Fruit fly (Drosophila melanogaster): ENCODE measurements around the gene CG42507.

The CG42507 gene

DNA sequence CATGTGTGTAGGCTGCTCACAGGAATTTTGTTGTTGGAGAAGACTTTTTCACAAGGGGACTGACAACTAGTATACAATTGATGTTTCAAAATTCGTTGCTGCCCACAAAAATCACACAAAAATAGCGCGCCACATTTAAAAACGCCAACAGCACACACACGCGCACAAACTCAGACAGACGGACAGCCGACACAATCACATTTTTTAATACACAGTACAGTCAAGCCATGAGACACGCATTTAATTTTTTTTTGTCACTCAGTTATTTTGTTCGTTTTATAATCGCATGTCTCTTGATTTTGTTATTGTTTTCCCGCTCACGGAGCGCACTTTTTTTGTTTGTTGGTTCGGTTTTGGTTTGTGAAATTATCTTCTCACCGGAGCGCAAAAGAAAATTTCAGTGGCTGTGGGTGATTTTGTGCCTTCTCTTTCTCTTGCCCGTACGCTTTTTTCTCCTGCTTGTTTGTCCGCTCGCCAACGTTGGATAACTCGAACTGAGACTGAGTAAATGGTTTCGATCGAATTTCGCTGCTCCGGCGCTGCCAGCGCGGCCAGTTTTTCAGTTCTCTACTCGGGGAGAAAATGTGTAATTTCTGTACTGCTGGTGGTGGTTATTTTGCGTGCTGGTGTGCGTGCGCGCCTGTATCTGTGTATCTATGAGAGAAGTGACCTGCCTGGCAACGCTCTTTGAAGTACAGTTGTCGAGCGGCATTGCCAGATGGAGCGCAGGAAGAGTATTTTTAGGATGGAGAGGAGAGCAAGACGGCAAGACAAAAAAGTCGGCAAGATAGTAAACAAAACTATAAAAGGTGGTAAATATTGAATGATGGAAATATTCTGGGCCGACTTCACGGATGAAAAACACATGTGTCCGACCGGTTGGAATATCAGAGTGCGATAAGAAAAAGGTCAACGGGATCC is at the start of gene CG42507 (continued):
- TF ChIP-seq abd-A (tag; optimal IDR thresholded peaks at IDR 0.05) (peak; percentile 18), Side (GFP tag; optimal IDR thresholded peaks at IDR 0.05) (no peak), onecut (GFP tag; IDR thresholded peaks at IDR 0.05) (peak; percentile 72), HLHmδ (GFP tag; optimal IDR thresholded peaks at IDR 0.05) (peak; percentile 82), sisA (GFP tag; IDR thresholded peaks at IDR 0.05) (no peak), CG2120 (GFP tag; optimal IDR thresholded peaks at IDR 0.05) (peak; percentile 37), CG33557 (GFP tag; optimal IDR thresholded peaks at IDR 0.05) (peak; percentile 63), CG2678 (tag; optimal IDR thresholded peaks at IDR 0.05) (peak; percentile 54), cg (GFP tag; optimal IDR thresholded peaks at IDR 0.05) (peak; percentile 90), CG10147 (GFP tag; optimal IDR thresholded peaks at IDR 0.05) (peak; percentile 24), CG10267 (tag; optimal IDR thresholded peaks at IDR 0.05) (no peak), CoRest (tag; optimal IDR thresholded peaks at IDR 0.05) (peak; percentile 2), zen (tag; optimal IDR thresholded peaks at IDR 0.05) (peak; percentile 22), pros (GFP tag; optimal IDR thresholded peaks at IDR 0.05) (peak; percentile 98), gcm (GFP tag; optimal IDR thresholded peaks at IDR 0.05) (peak; percentile 62), CG12104 (GFP tag; optimal IDR thresholded peaks at IDR 0.05) (no peak), trh (GFP tag; optimal IDR thresholded peaks at IDR 0.05) (no peak), Dll (GFP tag; IDR thresholded peaks at IDR 0.05; ENCODE audit: partially characterized antibody) (0 out of 4 replicates have a peak, but pooled peaks have one; percentile 26), shn (GFP tag; optimal IDR thresholded peaks at IDR 0.05) (no peak), sqz (GFP tag; optimal IDR thresholded peaks at IDR 0.05) (peak; percentile 51), cato (GFP tag; optimal IDR thresholded peaks at IDR 0.05; ENCODE audit: borderline replicate concordance) (no peak), CG7987 (GFP tag; optimal IDR thresholded peaks at IDR 0.05) (peak; percentile 61), YL-1 (GFP tag; optimal IDR thresholded peaks at IDR 0.05) (peak; percentile 35), odd (GFP tag; optimal IDR thresholded peaks at IDR 0.05) (peak; percentile 24), CG11504 (tag; optimal IDR thresholded peaks at IDR 0.05) (peak; percentile 4), CG31365 (tag; optimal IDR thresholded peaks at IDR 0.05) (peak; percentile 52), prd (optimal IDR thresholded peaks at IDR 0.05) (no peak), prd (GFP tag; IDR thresholded peaks at IDR 0.05) (no peak), CG32532 (GFP tag; IDR thresholded peaks at IDR 0.05) (peak; percentile 45; the same call in 1 of the 2 replicates), dmrt11E (tag; optimal IDR thresholded peaks at IDR 0.05) (no peak), D19A (tag; optimal IDR thresholded peaks at IDR 0.05) (peak; percentile 79), fd102C (GFP tag; optimal IDR thresholded peaks at IDR 0.05) (peak; percentile 74), Dip2 (GFP tag; IDR thresholded peaks at IDR 0.05) (no peak), exex (tag; optimal IDR thresholded peaks at IDR 0.05) (peak; percentile 43), CG9727 (GFP tag; optimal IDR thresholded peaks at IDR 0.05) (peak; percentile 47), CG18599 (GFP tag; optimal IDR thresholded peaks at IDR 0.05) (peak; percentile 66), Chrac-16 (GFP tag; optimal IDR thresholded peaks at IDR 0.05) (no peak), Bgb (GFP tag; IDR thresholded peaks at IDR 0.05; ENCODE audit: partially characterized antibody) (0 out of 2 replicates have a peak, but pooled peaks have one; percentile 21), NK7.1 (GFP tag; optimal IDR thresholded peaks at IDR 0.05) (no peak), al (GFP tag; IDR thresholded peaks at IDR 0.05) (no peak), CG14441 (GFP tag; IDR thresholded peaks at IDR 0.05) (0 out of 2 replicates have a peak, but pooled peaks have one; percentile 9), ash1 (GFP tag; optimal IDR thresholded peaks at IDR 0.05) (peak; percentile 34), CG14014 (GFP tag; IDR thresholded peaks at IDR 0.05) (peak; percentile 54; the same call in 1 of the 2 replicates), tgo (GFP tag; IDR thresholded peaks at IDR 0.05) (no peak), Hmr (GFP tag; optimal IDR thresholded peaks at IDR 0.05) (peak; percentile 49), Pdp1 (GFP tag; optimal IDR thresholded peaks at IDR 0.05) (peak in 1 of 2 experiments; percentile 90), Doc3 (GFP tag; IDR thresholded peaks at IDR 0.05; ENCODE audit: partially characterized antibody) (peak; percentile 45; the same call in 1 of the 3 replicates)
